Worm (Caenorhabditis elegans) whole organism, young adult: ENCODE data around the gene srh-264.

Source experiments
- B0019.2 ChIP-seq: fragments of 200-800 bp; sonication (Bioruptor generic); conservative IDR thresholded peaks from 2 replicates; pipeline ENCODE4 v1.3.6; 2022; ENCODE audit warnings: missing genetic modification reagents, missing genetic modification characterization, missing compliant biosample characterization
- C06A6.2 ChIP-seq: fragments of 200-800 bp; sonication (Bioruptor generic); conservative IDR thresholded peaks from 2 replicates; pipeline ENCODE4 v1.3.6; 2022; ENCODE audit warnings: missing genetic modification characterization, missing compliant biosample characterization
- D2030.7 ChIP-seq: fragments of 200-800 bp; sonication (Bioruptor generic); IDR thresholded peaks from 2 replicates; pipeline ENCODE4 v1.3.6; 2022; ENCODE audit warnings: missing genetic modification reagents, missing genetic modification characterization, missing compliant biosample characterization
- F22D6.2 ChIP-seq: sonication (generic microtip); optimal IDR thresholded peaks from 2 replicates; lab custom pipeline; 2016; ENCODE audit warnings: mild to moderate bottlenecking, missing genetic modification characterization, missing compliant biosample characterization
- F55B11.4 ChIP-seq: sonication (generic microtip); optimal IDR thresholded peaks from 2 replicates; lab custom pipeline; 2016; ENCODE audit warnings: missing compliant biosample characterization, missing genetic modification characterization, borderline replicate concordance; ENCODE audit not compliant: insufficient read depth
- F57C9.4 ChIP-seq: sonication (generic microtip); optimal IDR thresholded peaks from 2 replicates; lab custom pipeline; 2017; ENCODE audit warnings: mild to moderate bottlenecking, missing genetic modification characterization, missing compliant biosample characterization
- K11D2.4 ChIP-seq: fragments of 200-800 bp; sonication (Bioruptor generic); IDR thresholded peaks from 2 replicates; pipeline ENCODE4 v1.3.6; 2022; ENCODE audit warnings: missing genetic modification reagents, missing genetic modification characterization, missing compliant biosample characterization
- T26A5.8 ChIP-seq: sonication (generic microtip); optimal IDR thresholded peaks from 2 replicates; lab custom pipeline; 2016; ENCODE audit warnings: missing genetic modification characterization, missing compliant biosample characterization
- Y53G8AR.9 ChIP-seq: fragments of 200-800 bp; sonication (Bioruptor generic); conservative IDR thresholded peaks from 2 replicates; pipeline ENCODE4 v1.3.6; 2022; ENCODE audit warnings: missing genetic modification reagents, missing genetic modification characterization, missing compliant biosample characterization
- Y67H2A.10 ChIP-seq: fragments of 200-800 bp; sonication (Bioruptor generic); conservative IDR thresholded peaks from 2 replicates; pipeline ENCODE4 v1.3.6; 2022; ENCODE audit warnings: missing genetic modification reagents, missing genetic modification characterization, missing compliant biosample characterization
- Y79H2A.3 ChIP-seq: fragments of 200-800 bp; sonication (Bioruptor generic); conservative IDR thresholded peaks from 2 replicates; pipeline ENCODE4 v1.3.6; 2022; ENCODE audit warnings: missing genetic modification reagents, missing genetic modification characterization, missing compliant biosample characterization
- ZK185.1 ChIP-seq: sonication (generic microtip); optimal IDR thresholded peaks from 2 replicates; lab custom pipeline; 2016; ENCODE audit warnings: mild to moderate bottlenecking, missing genetic modification characterization, missing compliant biosample characterization; ENCODE audit not compliant: poor library complexity, severe bottlenecking
- aptf-3 ChIP-seq: fragments of 200-800 bp; sonication (Bioruptor generic); IDR thresholded peaks from 2 replicates; pipeline ENCODE4 v1.3.6; 2022; ENCODE audit warnings: missing genetic modification characterization, missing compliant biosample characterization
- attf-6 ChIP-seq: fragments of 200-800 bp; sonication (Bioruptor generic); IDR thresholded peaks from 2 replicates; pipeline ENCODE4 v1.3.6; 2022; ENCODE audit warnings: missing genetic modification reagents, missing genetic modification characterization, missing compliant biosample characterization
- bed-1 ChIP-seq: fragments of 200-800 bp; sonication (Bioruptor generic); IDR thresholded peaks from 2 replicates; pipeline ENCODE4 v1.3.6; 2022; ENCODE audit warnings: missing genetic modification reagents, missing genetic modification characterization, missing compliant biosample characterization
- cebp-2 ChIP-seq: fragments of 200-800 bp; sonication (Bioruptor generic); IDR thresholded peaks from 2 replicates; pipeline ENCODE4 v1.3.6; 2022; ENCODE audit warnings: missing genetic modification characterization, missing compliant biosample characterization
- ceh-91 ChIP-seq: fragments of 200-800 bp; sonication (Bioruptor generic); IDR thresholded peaks from 2 replicates; pipeline ENCODE4 v1.3.6; 2022; ENCODE audit warnings: missing genetic modification reagents, missing genetic modification characterization, missing compliant biosample characterization
- die-1 ChIP-seq: sonication (generic microtip); optimal IDR thresholded peaks from 2 replicates; lab custom pipeline; 2016; ENCODE audit warnings: missing genotype, mild to moderate bottlenecking, missing genetic modification characterization, missing compliant biosample characterization
- dpl-1 ChIP-seq: fragments of 150-350 bp; optimal IDR thresholded peaks from 2 replicates; lab custom pipeline; 2014; ENCODE audit warnings: missing biosample characterization, missing genetic modification reagents, missing genetic modification characterization
- egl-44 ChIP-seq: fragments of 200-800 bp; sonication (Bioruptor generic); IDR thresholded peaks from 2 replicates; pipeline ENCODE4 v1.3.6; 2022; ENCODE audit warnings: missing genetic modification reagents, missing genetic modification characterization, missing compliant biosample characterization
- fkh-3 ChIP-seq: sonication (generic microtip); optimal IDR thresholded peaks from 2 replicates; lab custom pipeline; 2016; ENCODE audit warnings: mild to moderate bottlenecking, missing genetic modification characterization, missing compliant biosample characterization
- him-1 ChIP-seq: sonication (generic microtip); optimal IDR thresholded peaks from 2 replicates; lab custom pipeline; 2016; ENCODE audit warnings: missing genotype, missing genetic modification reagents, missing genetic modification characterization, missing compliant biosample characterization
- hlh-12 ChIP-seq: sonication (generic microtip); optimal IDR thresholded peaks from 2 replicates; lab custom pipeline; 2016; ENCODE audit warnings: missing genetic modification characterization, missing compliant biosample characterization
- hmg-1.2 ChIP-seq: fragments of 200-800 bp; sonication (Bioruptor generic); IDR thresholded peaks from 2 replicates; pipeline ENCODE4 v1.3.6; 2022; ENCODE audit warnings: missing genetic modification reagents, missing genetic modification characterization, missing compliant biosample characterization
- hmg-20 ChIP-seq: fragments of 200-800 bp; sonication (Bioruptor generic); IDR thresholded peaks from 2 replicates; pipeline ENCODE4 v1.3.6; 2022; ENCODE audit warnings: missing genetic modification reagents, missing genetic modification characterization, missing compliant biosample characterization
- let-526 ChIP-seq: fragments of 200-800 bp; sonication (Bioruptor generic); IDR thresholded peaks from 2 replicates; pipeline ENCODE4 v1.3.6; 2022; ENCODE audit warnings: missing genetic modification reagents, missing genetic modification characterization, missing compliant biosample characterization
- lin-26 ChIP-seq: fragments of 200-800 bp; sonication (Bioruptor generic); IDR thresholded peaks from 2 replicates; pipeline ENCODE4 v1.3.6; 2022; ENCODE audit warnings: missing genetic modification reagents, missing genetic modification characterization, missing compliant biosample characterization
- lin-40 ChIP-seq: sonication (generic microtip); optimal IDR thresholded peaks from 2 replicates; lab custom pipeline; 2016; ENCODE audit warnings: missing genetic modification characterization, mild to moderate bottlenecking, missing compliant biosample characterization, missing genotype, missing genetic modification reagents
- madf-3 ChIP-seq: fragments of 200-800 bp; sonication (Bioruptor generic); IDR thresholded peaks from 2 replicates; pipeline ENCODE4 v1.3.6; 2022; ENCODE audit warnings: missing genetic modification reagents, missing genetic modification characterization, missing compliant biosample characterization
- mcd-1 ChIP-seq: fragments of 200-800 bp; sonication (Bioruptor generic); IDR thresholded peaks from 2 replicates; pipeline ENCODE4 v1.3.6; 2022; ENCODE audit warnings: missing genetic modification reagents, missing genetic modification characterization, missing compliant biosample characterization
- mel-28 ChIP-seq: sonication (generic microtip); optimal IDR thresholded peaks from 2 replicates; lab custom pipeline; 2016; ENCODE audit warnings: borderline replicate concordance, mild to moderate bottlenecking, missing genetic modification characterization, missing compliant biosample characterization
- mxl-1 ChIP-seq: sonication (generic microtip); optimal IDR thresholded peaks from 2 replicates; lab custom pipeline; 2016; ENCODE audit warnings: missing genetic modification characterization, missing compliant biosample characterization
- nhr-120 ChIP-seq: fragments of 200-800 bp; sonication (Bioruptor generic); IDR thresholded peaks from 2 replicates; pipeline ENCODE4 v1.3.6; 2022; ENCODE audit warnings: missing genetic modification characterization, missing compliant biosample characterization
- nhr-179 ChIP-seq: sonication (generic microtip); optimal IDR thresholded peaks from 2 replicates; lab custom pipeline; 2016; ENCODE audit warnings: mild to moderate bottlenecking, missing genetic modification characterization, missing compliant biosample characterization
- tlf-1 ChIP-seq: fragments of 200-800 bp; sonication (Bioruptor generic); optimal IDR thresholded peaks from 2 replicates; lab custom pipeline; 2018; ENCODE audit warnings: mild to moderate bottlenecking, missing genetic modification characterization, missing compliant biosample characterization
- unc-130 ChIP-seq: sonication (generic microtip); optimal IDR thresholded peaks from 2 replicates; lab custom pipeline; 2016; ENCODE audit warnings: missing genetic modification reagents, missing genetic modification characterization, missing compliant biosample characterization
- unc-62 ChIP-seq: fragments of 150-350 bp; optimal IDR thresholded peaks from 2 replicates; lab custom pipeline; 2014; ENCODE audit warnings: missing biosample characterization, missing genetic modification reagents, missing genetic modification characterization
- zfh-2 ChIP-seq: fragments of 200-800 bp; sonication (Bioruptor generic); conservative IDR thresholded peaks from 2 replicates; pipeline ENCODE4 v1.3.6; 2022; ENCODE audit warnings: missing genetic modification reagents, missing genetic modification characterization, missing compliant biosample characterization
- ztf-26 ChIP-seq: sonication (generic microtip); optimal IDR thresholded peaks from 2 replicates; lab custom pipeline; 2017; ENCODE audit warnings: missing genetic modification characterization, missing compliant biosample characterization

Gene srh-264

DNA sequence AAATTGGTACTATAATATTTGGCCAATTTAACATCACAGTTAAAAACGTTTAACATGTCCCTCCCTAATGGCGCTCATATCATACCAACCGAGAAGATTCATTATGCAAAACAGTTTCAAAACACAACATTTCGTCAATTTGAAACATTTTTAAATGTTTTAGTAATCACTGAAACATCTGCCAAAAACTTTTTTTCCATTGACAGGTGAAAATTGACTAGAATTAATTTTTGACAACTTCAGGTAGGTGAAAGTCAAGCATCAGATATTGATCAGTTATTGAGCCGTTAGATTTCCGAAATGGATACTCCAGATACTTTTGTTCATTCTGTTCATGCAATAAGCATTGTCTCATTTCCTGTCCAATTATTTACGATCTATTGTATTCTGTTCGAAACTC lies 7.0 kb upstream of the srh-264 start, which contains the start of gene srh-257:
srh-257 (plus strand) TSS at position 301 of the 400 bp plus-strand sequence.
- TF ChIP-seq hlh-12 (tag; lab: Kevin White, UChicago): no peak
- no peak for TF ChIP-seq nhr-179
- TF ChIP-seq Y67H2A.10 (GFP tag; lab: Robert Waterston, UW): no peak
- TF ChIP-seq zfh-2 (GFP tag; lab: Robert Waterston, UW): no peak
- TF ChIP-seq T26A5.8 (tag; lab: Kevin White, UChicago): no peak
- TF ChIP-seq hmg-1.2 (GFP tag; lab: Robert Waterston, UW): no peak
- TF ChIP-seq, all 124 proteins: peak for 0

DNA sequence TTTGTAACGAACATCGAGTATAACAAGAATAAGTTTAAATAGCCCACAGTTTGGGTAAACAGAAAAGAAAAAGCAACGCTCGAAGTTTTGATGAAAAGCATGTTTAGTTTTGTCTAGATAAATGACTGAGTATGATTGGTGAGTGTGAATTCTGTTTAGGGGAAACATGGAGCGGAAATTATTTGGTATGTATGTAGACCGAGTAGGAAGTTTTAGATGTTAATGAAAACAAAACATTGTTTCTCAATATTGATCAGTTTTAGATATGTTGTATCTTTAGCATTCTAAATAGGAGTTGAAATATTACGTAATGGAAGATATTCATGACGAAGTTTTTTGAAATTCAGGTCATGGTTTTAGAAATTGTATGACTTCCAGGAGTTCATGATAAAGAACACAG lies 1.3 kb upstream of the srh-264 start, which contains the start of gene srbc-63:
srbc-63 (minus strand) TSS at position 101 of the 400 bp plus-strand sequence.
- TF ChIP-seq Y79H2A.3 (GFP tag; lab: Robert Waterston, UW): no peak
- TF ChIP-seq B0019.2 (GFP tag; lab: Robert Waterston, UW): no peak
- no peak for TF ChIP-seq hmg-1.2 (GFP tag; lab: Robert Waterston, UW)
- TF ChIP-seq nhr-120 (GFP tag; lab: Robert Waterston, UW): no peak

DNA sequence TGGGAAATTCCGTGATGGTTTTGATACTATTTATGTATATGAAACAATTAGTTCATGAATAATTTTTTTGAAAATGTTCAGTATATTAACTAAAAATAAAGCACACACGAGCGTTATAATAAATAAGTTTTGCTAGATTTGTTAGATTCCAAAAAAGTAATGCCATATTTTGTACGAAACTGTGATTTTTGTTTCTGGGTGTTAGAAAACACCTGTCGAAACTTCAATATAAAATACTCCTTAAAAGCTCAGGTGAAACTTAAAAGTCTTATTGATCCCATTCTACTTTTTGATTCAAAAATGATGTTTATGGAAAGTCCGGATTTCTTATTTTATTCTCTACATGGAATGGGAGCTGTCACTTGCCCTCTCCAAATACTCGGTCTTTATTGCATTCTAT lies 2.0 kb downstream of the srh-264 start, which contains the start of gene srh-265:
srh-265 (plus strand) TSS at position 301 of the 400 bp plus-strand sequence.
- TF ChIP-seq hmg-1.2 (GFP tag; lab: Robert Waterston, UW) (no peak), ztf-26 (tag; lab: Kevin White, UChicago) (no peak), tlf-1 (GFP tag; lab: Kevin White, UChicago) (no peak), aptf-3 (no peak), mcd-1 (no peak), F22D6.2 (tag; lab: Kevin White, UChicago) (no peak), egl-44 (GFP tag; lab: Robert Waterston, UW) (no peak), F55B11.4 (tag; lab: Kevin White, UChicago) (no peak), hmg-20 (no peak), B0019.2 (GFP tag; lab: Robert Waterston, UW) (no peak), him-1 (no peak)

DNA sequence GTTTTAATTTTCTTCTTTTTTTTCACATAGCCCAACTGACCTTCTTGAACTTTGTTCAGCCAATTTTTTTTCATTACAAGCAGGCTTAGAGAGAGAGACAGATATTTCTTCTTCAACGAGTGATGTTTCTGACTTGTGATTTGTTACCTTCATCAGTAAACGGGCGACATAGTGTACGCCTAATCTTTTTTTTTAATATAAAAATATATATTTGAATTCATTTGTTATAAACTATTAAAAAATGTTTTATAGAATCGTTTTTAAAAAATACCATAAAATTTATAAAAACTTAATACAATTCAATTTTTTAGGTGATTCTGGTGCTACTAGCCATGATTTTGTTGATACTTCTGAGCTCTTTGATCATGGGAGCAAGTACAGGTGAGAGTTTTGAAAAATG lies 3.9 kb downstream of the srh-264 start, which contains the start of gene T06E6.10:
T06E6.10 (plus strand) TSS at position 301 of the 400 bp plus-strand sequence.
- TF ChIP-seq F57C9.4 (tag; lab: Kevin White, UChicago) (no peak), lin-26 (GFP tag; lab: Robert Waterston, UW) (no peak), Y53G8AR.9 (no peak), C06A6.2 (GFP tag; lab: Robert Waterston, UW) (no peak), attf-6 (no peak), bed-1 (GFP tag; lab: Robert Waterston, UW) (no peak), fkh-3 (tag; lab: Kevin White, UChicago) (no peak), hlh-12 (tag; lab: Kevin White, UChicago) (no peak), lin-40 (tag; lab: Kevin White, UChicago) (no peak), D2030.7 (GFP tag; lab: Robert Waterston, UW) (no peak)

DNA sequence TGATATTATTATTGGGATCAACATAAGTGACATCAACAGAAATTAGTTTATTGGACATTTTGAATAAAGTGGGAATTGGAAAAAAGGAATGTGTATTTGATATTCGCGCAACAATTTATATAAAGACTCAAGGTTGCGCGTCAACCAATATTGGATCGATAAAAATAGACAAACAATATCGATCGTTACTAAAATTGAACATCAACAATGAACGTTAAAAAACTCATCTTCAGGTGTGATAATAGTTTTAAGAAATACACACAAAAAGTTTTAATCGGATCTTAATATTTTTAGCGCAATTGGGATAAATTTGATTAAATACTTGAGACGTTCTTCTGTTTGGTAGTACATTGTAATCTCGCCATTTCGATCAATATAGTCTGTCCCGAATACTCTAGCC lies 9.7 kb downstream of the srh-264 start, which contains the start of gene fbxa-104:
fbxa-104 (minus strand) TSS at position 83 of the 400 bp plus-strand sequence.
- TF ChIP-seq let-526: no peak
- TF ChIP-seq unc-62: no peak
- no peak for TF ChIP-seq F57C9.4 (tag; lab: Kevin White, UChicago)
- no peak for TF ChIP-seq lin-40 (tag; lab: Kevin White, UChicago)
- no peak for TF ChIP-seq die-1 (tag; lab: Kevin White, UChicago)
- no peak for TF ChIP-seq ZK185.1 (tag; lab: Kevin White, UChicago)
- no peak for TF ChIP-seq ceh-91 (GFP tag; lab: Robert Waterston, UW)
- no peak for TF ChIP-seq mel-28 (tag; lab: Kevin White, UChicago)
- TF ChIP-seq unc-130 (GFP tag; lab: Kevin White, UChicago): no peak
- TF ChIP-seq dpl-1 (GFP tag; lab: Kevin White, UChicago): no peak
- TF ChIP-seq madf-3: no peak
- no peak for TF ChIP-seq cebp-2 (GFP tag; lab: Robert Waterston, UW)
- TF ChIP-seq mxl-1 (tag; lab: Kevin White, UChicago): no peak
- TF ChIP-seq K11D2.4 (GFP tag; lab: Robert Waterston, UW): no peak
